Worm (Caenorhabditis elegans) whole organism, late embryonic: Measurements from ENCODE around the gene C12D8.13.

Experiments used
- K09A11.1 ChIP-seq: sonication (generic microtip); optimal IDR thresholded peaks from 2 replicates; lab custom pipeline; 2017; ENCODE audit warnings: antibody characterized with exemption, mild to moderate bottlenecking, missing genetic modification characterization, missing compliant biosample characterization; ENCODE audit not compliant: insufficient read depth
- ama-1 ChIP-seq: fragments of 150-350 bp; optimal IDR thresholded peaks from 2 replicates; lab custom pipeline; 2014
- dve-1 ChIP-seq: sonication (generic microtip); optimal IDR thresholded peaks from 2 replicates; lab custom pipeline; 2017; ENCODE audit warnings: antibody characterized with exemption, mild to moderate bottlenecking, missing genetic modification characterization, missing compliant biosample characterization
- fax-1 ChIP-seq: sonication (generic microtip); optimal IDR thresholded peaks from 2 replicates; lab custom pipeline; 2016; ENCODE audit warnings: missing genotype, missing genetic modification characterization, missing compliant biosample characterization
- lin-11 ChIP-seq: fragments of 200-800 bp; sonication (Bioruptor generic); optimal IDR thresholded peaks from 2 replicates; lab custom pipeline; 2018; ENCODE audit warnings: mild to moderate bottlenecking, missing genetic modification characterization, missing compliant biosample characterization
- mec-3 ChIP-seq: sonication (generic microtip); optimal IDR thresholded peaks from 2 replicates; lab custom pipeline; 2016; ENCODE audit warnings: borderline replicate concordance, missing genetic modification characterization, missing compliant biosample characterization
- nhr-11 ChIP-seq: fragments of 150-350 bp; optimal IDR thresholded peaks from 2 replicates; lab custom pipeline; 2014; ENCODE audit warnings: missing biosample characterization, missing genetic modification characterization
- ref-2 ChIP-seq: sonication (generic microtip); optimal IDR thresholded peaks from 2 replicates; lab custom pipeline; 2016; ENCODE audit warnings: missing genetic modification characterization, missing compliant biosample characterization
- rnt-1 ChIP-seq: sonication (generic microtip); optimal IDR thresholded peaks from 2 replicates; lab custom pipeline; 2016; ENCODE audit warnings: missing genetic modification characterization, missing compliant biosample characterization
- sox-4 ChIP-seq: sonication (generic microtip); optimal IDR thresholded peaks from 2 replicates; lab custom pipeline; 2017; ENCODE audit warnings: mild to moderate bottlenecking, missing genetic modification characterization, inconsistent platforms, missing compliant biosample characterization
- tbx-2 ChIP-seq: sonication (generic microtip); optimal IDR thresholded peaks from 2 replicates; lab custom pipeline; 2016; ENCODE audit warnings: missing genetic modification characterization, missing compliant biosample characterization

DNA sequence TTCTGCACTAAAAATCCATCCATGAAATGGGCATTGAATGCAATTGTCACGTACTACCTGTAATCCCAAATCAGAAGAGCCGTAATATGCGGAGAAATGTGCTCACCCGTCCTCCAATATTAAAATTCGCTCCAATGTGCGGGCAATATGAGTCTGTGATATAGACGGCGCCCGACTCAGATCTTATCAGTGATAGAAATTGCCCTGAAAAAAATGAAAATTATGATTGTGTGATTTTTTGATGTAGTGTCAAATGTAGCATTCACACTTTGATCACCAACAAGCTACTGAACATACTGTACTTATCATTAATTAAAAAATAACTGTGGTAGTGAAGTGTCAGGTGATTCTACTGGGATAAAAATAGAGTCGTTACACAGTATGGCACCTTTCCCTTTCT is 4.1 kb upstream of the C12D8.13 start:
- no peak for TF ChIP-seq rnt-1 (tag; lab: Kevin White, UChicago)
- no peak for TF ChIP-seq nhr-11
- TF ChIP-seq dve-1 (tag; lab: Kevin White, UChicago) = no peak
- TF ChIP-seq ama-1 = no peak
- TF ChIP-seq sox-4 = no peak
- no peak for TF ChIP-seq ref-2 (tag; lab: Kevin White, UChicago)
- TF ChIP-seq tbx-2 = no peak
- no peak for TF ChIP-seq lin-11 (tag; lab: Kevin White, UChicago)
- TF ChIP-seq mec-3 (tag; lab: Kevin White, UChicago) = no peak
- no peak for TF ChIP-seq K09A11.1 (tag; lab: Kevin White, UChicago)
- no peak for TF ChIP-seq fax-1
